Worm (Caenorhabditis elegans) whole organism, mixed stage, embryonic: Measurements from ENCODE around the gene R07B7.9.

Experiments
- M03D4.4 ChIP-seq: sonication (generic microtip); optimal IDR thresholded peaks from 2 replicates; lab custom pipeline; 2017; ENCODE audit warnings: mild to moderate bottlenecking, missing genetic modification characterization, missing compliant biosample characterization
- bed-3 ChIP-seq: fragments of 200-800 bp; sonication (Bioruptor generic); optimal IDR thresholded peaks from 3 replicates; lab custom pipeline; 2018; ENCODE audit warnings: mild to moderate bottlenecking, missing genetic modification characterization, moderate library complexity, missing compliant biosample characterization
- blmp-1 ChIP-seq: fragments of 150-350 bp; optimal IDR thresholded peaks from 2 replicates; lab custom pipeline; 2014; ENCODE audit warnings: missing biosample characterization, missing genetic modification characterization
- ceh-39 ChIP-seq: fragments of 150-350 bp; optimal IDR thresholded peaks from 2 replicates; lab custom pipeline; 2014; ENCODE audit warnings: missing biosample characterization, missing genetic modification characterization
- ceh-43 ChIP-seq: fragments of 200-800 bp; sonication (Bioruptor generic); optimal IDR thresholded peaks from 2 replicates; lab custom pipeline; 2018; ENCODE audit warnings: mild to moderate bottlenecking, missing genetic modification characterization, moderate library complexity, missing compliant biosample characterization
- ceh-83 ChIP-seq: fragments of 200-800 bp; sonication (Bioruptor generic); optimal IDR thresholded peaks from 2 replicates; lab custom pipeline; 2018; ENCODE audit warnings: mild to moderate bottlenecking, missing genetic modification characterization, missing compliant biosample characterization
- ces-1 ChIP-seq: fragments of 150-350 bp; optimal IDR thresholded peaks from 2 replicates; lab custom pipeline; 2014; ENCODE audit warnings: missing biosample characterization, missing genetic modification reagents, missing genetic modification characterization
- cnd-1 ChIP-seq: fragments of 200-800 bp; sonication (Bioruptor generic); optimal IDR thresholded peaks from 2 replicates; lab custom pipeline; 2018; ENCODE audit warnings: mild to moderate bottlenecking, missing genetic modification characterization, missing compliant biosample characterization
- drap-1 ChIP-seq: fragments of 200-800 bp; sonication (Bioruptor generic); optimal IDR thresholded peaks from 3 replicates; lab custom pipeline; 2018; ENCODE audit warnings: mild to moderate bottlenecking, missing genetic modification characterization, missing compliant biosample characterization
- elt-1 ChIP-seq: sonication (generic microtip); optimal IDR thresholded peaks from 2 replicates; lab custom pipeline; 2017; ENCODE audit warnings: missing genetic modification characterization, mild to moderate bottlenecking, missing compliant biosample characterization, antibody characterized with exemption, moderate library complexity, borderline replicate concordance; ENCODE audit not compliant: insufficient read depth
- elt-3 ChIP-seq: fragments of 150-350 bp; optimal IDR thresholded peaks from 2 replicates; lab custom pipeline; 2014; ENCODE audit warnings: missing biosample characterization, missing genetic modification characterization
- flh-1 ChIP-seq: fragments of 200-800 bp; sonication (Bioruptor generic); optimal IDR thresholded peaks from 2 replicates; lab custom pipeline; 2018; ENCODE audit warnings: mild to moderate bottlenecking, missing genetic modification characterization, moderate library complexity, missing compliant biosample characterization
- ham-2 ChIP-seq: fragments of 200-800 bp; sonication (Bioruptor generic); optimal IDR thresholded peaks from 2 replicates; lab custom pipeline; 2018; ENCODE audit warnings: mild to moderate bottlenecking, missing genetic modification characterization, missing compliant biosample characterization
- hlh-1 ChIP-seq: fragments of 150-350 bp; optimal IDR thresholded peaks from 2 replicates; lab custom pipeline; 2014; ENCODE audit warnings: missing biosample characterization, missing genetic modification reagents, missing genetic modification characterization
- lin-13 ChIP-seq: fragments of 150-350 bp; optimal IDR thresholded peaks from 2 replicates; lab custom pipeline; 2014; ENCODE audit warnings: missing biosample characterization, missing genetic modification characterization
- lsy-2 ChIP-seq: fragments of 150-350 bp; optimal IDR thresholded peaks from 2 replicates; lab custom pipeline; 2014; ENCODE audit warnings: missing biosample characterization, missing genetic modification characterization
- mab-5 ChIP-seq: fragments of 150-350 bp; optimal IDR thresholded peaks from 2 replicates; lab custom pipeline; 2014; ENCODE audit warnings: missing biosample characterization, missing genetic modification characterization
- mep-1 ChIP-seq: fragments of 150-350 bp; optimal IDR thresholded peaks from 2 replicates; lab custom pipeline; 2017; ENCODE audit warnings: missing biosample characterization, missing genetic modification reagents, missing genetic modification characterization, inconsistent platforms
- mls-2 ChIP-seq: sonication (generic microtip); optimal IDR thresholded peaks from 2 replicates; lab custom pipeline; 2016; ENCODE audit warnings: mild to moderate bottlenecking, missing genetic modification characterization, moderate library complexity, missing compliant biosample characterization
- nhr-2 ChIP-seq: fragments of 150-350 bp; optimal IDR thresholded peaks from 2 replicates; lab custom pipeline; 2014; ENCODE audit warnings: missing biosample characterization, missing genetic modification characterization
- nhr-237 ChIP-seq: fragments of 150-350 bp; optimal IDR thresholded peaks from 2 replicates; lab custom pipeline; 2014; ENCODE audit warnings: missing biosample characterization, missing genetic modification characterization
- nhr-28 ChIP-seq: fragments of 150-350 bp; optimal IDR thresholded peaks from 2 replicates; lab custom pipeline; 2014; ENCODE audit warnings: missing biosample characterization, missing genetic modification characterization
- nhr-76 ChIP-seq: sonication (generic microtip); optimal IDR thresholded peaks from 2 replicates; lab custom pipeline; 2017; ENCODE audit warnings: missing biosample characterization, missing genetic modification characterization
- pha-4 ChIP-seq: fragments of 150-350 bp; optimal IDR thresholded peaks from 2 replicates; lab custom pipeline; 2018; ENCODE audit warnings: missing biosample characterization, missing genetic modification reagents, missing genetic modification characterization
- sem-2 ChIP-seq: fragments of 200-800 bp; sonication (Bioruptor generic); optimal IDR thresholded peaks from 2 replicates; lab custom pipeline; 2018; ENCODE audit warnings: mild to moderate bottlenecking, missing genetic modification characterization, missing compliant biosample characterization
- snpc-4 ChIP-seq: fragments of 150-350 bp; optimal IDR thresholded peaks from 2 replicates; lab custom pipeline; 2014; ENCODE audit warnings: missing biosample characterization, missing genetic modification characterization
- sptf-1 ChIP-seq: sonication (generic microtip); optimal IDR thresholded peaks from 2 replicates; lab custom pipeline; 2017; ENCODE audit warnings: mild to moderate bottlenecking, missing genetic modification characterization, moderate library complexity, missing compliant biosample characterization
- tbx-8 ChIP-seq: fragments of 200-800 bp; sonication (Bioruptor generic); optimal IDR thresholded peaks from 2 replicates; lab custom pipeline; 2018; ENCODE audit warnings: mild to moderate bottlenecking, missing genetic modification characterization, moderate library complexity, missing compliant biosample characterization
- unc-120 ChIP-seq: sonication (generic microtip); optimal IDR thresholded peaks from 2 replicates; lab custom pipeline; 2017; ENCODE audit warnings: missing genetic modification characterization, missing compliant biosample characterization; ENCODE audit not compliant: poor library complexity, severe bottlenecking
- unc-39 ChIP-seq: fragments of 150-350 bp; optimal IDR thresholded peaks from 2 replicates; lab custom pipeline; 2014; ENCODE audit warnings: missing biosample characterization, missing genetic modification characterization
- unc-62 ChIP-seq: fragments of 150-350 bp; optimal IDR thresholded peaks from 2 replicates; lab custom pipeline; 2014; ENCODE audit warnings: missing biosample characterization, missing genetic modification reagents, missing genetic modification characterization
- zip-8 ChIP-seq: fragments of 150-350 bp; optimal IDR thresholded peaks from 2 replicates; lab custom pipeline; 2014; ENCODE audit warnings: missing biosample characterization, missing genetic modification characterization
- ztf-11 ChIP-seq: fragments of 150-350 bp; optimal IDR thresholded peaks from 2 replicates; lab custom pipeline; 2014; ENCODE audit warnings: missing biosample characterization, missing genetic modification characterization

The R07B7.9 gene

ce11 chrV:12039755-12040154, 40.4 kb downstream of the R07B7.9 start:
- TF ChIP-seq sem-2, result no peak
- TF ChIP-seq elt-1 (tag; lab: Kevin White, UChicago), result no peak
- peak; percentile 74 for TF ChIP-seq nhr-2 (tag; lab: Kevin White, UChicago)
- no peak for TF ChIP-seq blmp-1
- no peak for TF ChIP-seq pha-4 (tag; lab: Kevin White, UChicago)
- TF ChIP-seq unc-39 (tag; lab: Kevin White, UChicago), result no peak
- peak; percentile 51 for TF ChIP-seq ceh-43 (GFP tag; lab: Kevin White, UChicago)
- TF ChIP-seq M03D4.4 (tag; lab: Kevin White, UChicago), result no peak
- no peak for TF ChIP-seq flh-1
- no peak for TF ChIP-seq tbx-8 (GFP tag; lab: Kevin White, UChicago)
- TF ChIP-seq mab-5 (tag; lab: Kevin White, UChicago), result no peak
- no peak for TF ChIP-seq lsy-2
- peak; percentile 39 for TF ChIP-seq mls-2
- no peak for TF ChIP-seq ztf-11 (tag; lab: Kevin White, UChicago)
- TF ChIP-seq mep-1 (tag; lab: Kevin White, UChicago), result no peak
- no peak for TF ChIP-seq hlh-1
- TF ChIP-seq ceh-39 (tag; lab: Kevin White, UChicago), result no peak
- no peak for TF ChIP-seq unc-120 (tag; lab: Kevin White, UChicago)
- no peak for TF ChIP-seq nhr-28

DNA sequence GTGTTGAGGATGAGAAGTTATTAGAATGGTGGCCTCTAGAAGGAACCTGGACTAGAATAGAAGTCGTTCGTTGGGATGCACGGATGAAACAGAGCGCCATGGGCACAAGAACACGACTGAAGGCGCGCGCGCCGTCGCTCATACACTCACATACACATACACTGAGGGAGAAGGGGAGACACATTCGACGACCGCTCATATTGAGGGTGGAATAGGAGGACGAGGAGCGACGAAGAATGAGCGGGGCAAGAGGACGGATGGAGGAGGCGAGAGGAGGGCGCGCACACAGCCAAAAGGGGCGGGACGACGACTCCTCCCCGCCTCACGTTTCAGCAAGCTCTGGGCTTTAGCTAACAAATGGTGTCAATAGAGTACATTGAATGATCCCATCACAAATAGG, 41.4 kb downstream of the R07B7.9 start:
- no peak for TF ChIP-seq unc-62 (GFP tag; lab: Kevin White, UChicago)
- no peak for TF ChIP-seq lin-13 (tag; lab: Kevin White, UChicago)
- no peak for TF ChIP-seq sptf-1 (tag; lab: Kevin White, UChicago)
- peak; percentile 34 for TF ChIP-seq unc-120 (tag; lab: Kevin White, UChicago)
- TF ChIP-seq M03D4.4 (tag; lab: Kevin White, UChicago), result peak; percentile 12
- TF ChIP-seq ham-2, result peak; percentile 70
- TF ChIP-seq bed-3 (GFP tag; lab: Kevin White, UChicago), result no peak
- peak; percentile 35 for TF ChIP-seq pha-4 (tag; lab: Kevin White, UChicago)
- TF ChIP-seq mls-2, result peak; percentile 50
- no peak for TF ChIP-seq unc-39 (tag; lab: Kevin White, UChicago)

ce11 chrV:12038317-12038716, 41.9 kb downstream of the R07B7.9 start:
- TF ChIP-seq sem-2 (peak; percentile 10), ceh-83 (GFP tag; lab: Kevin White, UChicago) (peak; percentile 76), bed-3 (GFP tag; lab: Kevin White, UChicago) (no peak), nhr-2 (tag; lab: Kevin White, UChicago) (no peak), nhr-76 (no peak)

- no peak for TF ChIP-seq ham-2
- no peak for TF ChIP-seq ceh-39 (tag; lab: Kevin White, UChicago)
- TF ChIP-seq lsy-2, result no peak
- no peak for TF ChIP-seq elt-3
- TF ChIP-seq pha-4 (tag; lab: Kevin White, UChicago), result no peak
- TF ChIP-seq M03D4.4 (tag; lab: Kevin White, UChicago), result no peak
- no peak for TF ChIP-seq cnd-1 (tag; lab: Kevin White, UChicago)
- no peak for TF ChIP-seq unc-62 (GFP tag; lab: Kevin White, UChicago)
- TF ChIP-seq tbx-8 (GFP tag; lab: Kevin White, UChicago), result no peak
- TF ChIP-seq unc-120 (tag; lab: Kevin White, UChicago), result no peak
- TF ChIP-seq snpc-4 (tag; lab: Kevin White, UChicago), result no peak
- TF ChIP-seq elt-1 (tag; lab: Kevin White, UChicago), result no peak
- no peak for TF ChIP-seq sem-2
- no peak for TF ChIP-seq nhr-237 (tag; lab: Kevin White, UChicago)
- TF ChIP-seq mab-5 (tag; lab: Kevin White, UChicago), result no peak
- no peak for TF ChIP-seq hlh-1
- no peak for TF ChIP-seq drap-1
- TF ChIP-seq ztf-11 (tag; lab: Kevin White, UChicago), result no peak
- no peak for TF ChIP-seq mep-1 (tag; lab: Kevin White, UChicago)
- no peak for TF ChIP-seq zip-8 (tag; lab: Kevin White, UChicago)
Measured at ce11 chrV:12037889-12038288, 42.3 kb downstream of the R07B7.9 start.

- peak; percentile 67 for TF ChIP-seq ces-1 (GFP tag; lab: Kevin White, UChicago)
- TF ChIP-seq ceh-39 (tag; lab: Kevin White, UChicago), result no peak
Measured at ce11 chrV:12036129-12036528, 44.0 kb downstream of the R07B7.9 start.
